Fruit fly (Drosophila melanogaster): ENCODE measurements around the gene Vap33.

Vap33 gene

DNA sequence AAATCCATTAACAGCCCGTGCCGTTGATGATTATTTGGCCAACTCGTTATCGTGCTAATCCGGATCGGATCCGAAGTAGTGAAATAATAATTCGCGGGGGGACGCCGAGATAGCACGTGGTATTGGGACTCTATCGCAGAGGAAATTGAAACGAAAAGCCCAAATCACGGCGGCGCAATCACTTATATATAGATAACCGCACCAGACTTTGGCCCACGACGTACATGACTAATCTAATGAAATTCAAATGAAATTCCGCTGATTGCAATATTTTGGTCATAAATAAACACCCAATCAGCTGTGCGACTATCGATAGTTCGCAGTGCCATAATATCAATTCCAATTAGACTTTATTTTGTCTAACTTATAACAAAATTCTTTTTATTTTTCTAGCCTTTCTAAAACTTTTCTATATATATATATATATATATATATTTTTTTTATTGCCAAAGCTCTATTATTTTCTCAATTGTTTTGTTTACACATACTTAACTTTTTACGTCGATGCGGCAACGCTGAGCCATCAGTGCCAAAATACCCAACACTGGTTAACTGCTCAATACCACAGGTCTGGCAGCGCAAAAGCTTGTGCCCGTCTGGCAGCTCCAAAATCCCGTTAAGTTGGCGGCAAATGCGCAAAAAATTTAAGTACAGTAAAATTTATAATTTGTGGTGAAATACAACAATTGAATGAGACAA lies 19.7 kb downstream of the Vap33 start, which contains the start of gene CG6428 (continued):
- TF ChIP-seq gcm (GFP tag; optimal IDR thresholded peaks at IDR 0.05) (no peak), CG12942 (GFP tag; optimal IDR thresholded peaks at IDR 0.05) (peak; percentile 42), CG10431 (GFP tag; optimal IDR thresholded peaks at IDR 0.05) (no peak), corto (GFP tag; optimal IDR thresholded peaks at IDR 0.05) (no peak), HLH54F (GFP tag; optimal IDR thresholded peaks at IDR 0.05) (no peak), pum (GFP tag; optimal IDR thresholded peaks at IDR 0.05) (peak; percentile 25), CG6175 (GFP tag; IDR thresholded peaks at IDR 0.05) (no peak), Dref (GFP tag; IDR thresholded peaks at IDR 0.05) (peak; percentile 64), CG31441 (GFP tag; IDR thresholded peaks at IDR 0.05) (no peak; the same call in 1 of the 2 replicates), az2 (GFP tag; optimal IDR thresholded peaks at IDR 0.05) (peak; percentile 27), ash1 (GFP tag; optimal IDR thresholded peaks at IDR 0.05) (no peak), CG10959 (GFP tag; IDR thresholded peaks at IDR 0.05) (no peak), gfzf (GFP tag; optimal IDR thresholded peaks at IDR 0.05) (no peak), Hmx (GFP tag; optimal IDR thresholded peaks at IDR 0.05) (no peak), CG6272 (GFP tag; IDR thresholded peaks at IDR 0.05) (no peak; the same call in 1 of the 2 replicates), Nf-YB (GFP tag; optimal IDR thresholded peaks at IDR 0.05) (peak; percentile 46), ab (GFP tag; optimal IDR thresholded peaks at IDR 0.05) (no peak), CG6654 (GFP tag; optimal IDR thresholded peaks at IDR 0.05) (no peak), Side (GFP tag; optimal IDR thresholded peaks at IDR 0.05) (no peak), z (GFP tag; IDR thresholded peaks at IDR 0.05) (no peak), bigmax (GFP tag; optimal IDR thresholded peaks at IDR 0.05) (no peak), Hsf (GFP tag; optimal IDR thresholded peaks at IDR 0.05) (peak; percentile 30), Doc3 (GFP tag; IDR thresholded peaks at IDR 0.05; ENCODE audit: partially characterized antibody) (peak; percentile 57; the same call in 1 of the 3 replicates), Dek (tag; optimal IDR thresholded peaks at IDR 0.05) (peak; percentile 17), Ssrp (tag; optimal IDR thresholded peaks at IDR 0.05) (peak; percentile 25), lola (GFP tag; optimal IDR thresholded peaks at IDR 0.05) (peak in 1 of 3 experiments; percentile 12), cad (GFP tag; optimal IDR thresholded peaks at IDR 0.05) (no peak), sens-2 (GFP tag; IDR thresholded peaks at IDR 0.05) (no peak), trem (tag; optimal IDR thresholded peaks at IDR 0.05) (peak; percentile 60), MBD-R2 (GFP tag; IDR thresholded peaks at IDR 0.05) (peak; percentile 63; the same call in 1 of the 2 replicates), ERR (GFP tag; optimal IDR thresholded peaks at IDR 0.05) (no peak), CG11398 (GFP tag; optimal IDR thresholded peaks at IDR 0.05) (no peak), Sry-δ (GFP tag; optimal IDR thresholded peaks at IDR 0.05) (peak; percentile 66), ac (GFP tag; optimal IDR thresholded peaks at IDR 0.05) (no peak), sug (tag; optimal IDR thresholded peaks at IDR 0.05) (peak; percentile 99), D19A (tag; optimal IDR thresholded peaks at IDR 0.05) (no peak), tin (GFP tag; optimal IDR thresholded peaks at IDR 0.05) (peak; percentile 49), so (GFP tag; IDR thresholded peaks at IDR 0.05) (no peak), Deaf1 (tag; optimal IDR thresholded peaks at IDR 0.05) (no peak), ato (GFP tag; IDR thresholded peaks at IDR 0.05; ENCODE audit: partially characterized antibody) (peak; percentile 9), CG1792 (GFP tag; optimal IDR thresholded peaks at IDR 0.05) (no peak), Rfx (GFP tag; IDR thresholded peaks at IDR 0.05) (peak; percentile 72; the same call in 1 of the 2 replicates), Usf (GFP tag; optimal IDR thresholded peaks at IDR 0.05) (peak; percentile 7), Lhr (GFP tag; optimal IDR thresholded peaks at IDR 0.05) (peak; percentile 83), CG14441 (GFP tag; IDR thresholded peaks at IDR 0.05) (no peak), CG2120 (GFP tag; optimal IDR thresholded peaks at IDR 0.05) (peak; percentile 56), CG4730 (GFP tag; IDR thresholded peaks at IDR 0.05) (no peak), CG1603 (tag; optimal IDR thresholded peaks at IDR 0.05) (peak; percentile 61), CG6683 (GFP tag; optimal IDR thresholded peaks at IDR 0.05) (no peak), CG12391 (tag; optimal IDR thresholded peaks at IDR 0.05) (peak; percentile 61)

All from whole organism, embryonic.